Worm (Caenorhabditis elegans) whole organism, L1 larva: ENCODE data around the gene cox-6B.

Experiments
- fkh-10 ChIP-seq: sonication (generic microtip); optimal IDR thresholded peaks from 2 replicates; lab custom pipeline; 2017; ENCODE audit warnings: missing biosample characterization, missing genetic modification reagents, missing genetic modification characterization
- grh-1 ChIP-seq: fragments of 200-800 bp; sonication (Bioruptor generic); IDR thresholded peaks from 2 replicates; pipeline ENCODE4 v1.3.6; 2022; ENCODE audit warnings: missing genetic modification reagents, missing genetic modification characterization, missing compliant biosample characterization
- hlh-4 ChIP-seq: sonication (generic microtip); optimal IDR thresholded peaks from 2 replicates; lab custom pipeline; 2016; ENCODE audit warnings: mild to moderate bottlenecking, missing genetic modification characterization, missing compliant biosample characterization
- nhr-11 ChIP-seq: fragments of 150-350 bp; optimal IDR thresholded peaks from 2 replicates; lab custom pipeline; 2014; ENCODE audit warnings: missing biosample characterization, missing genetic modification characterization
- nhr-20 ChIP-seq: sonication (generic microtip); optimal IDR thresholded peaks from 2 replicates; lab custom pipeline; 2016; ENCODE audit warnings: mild to moderate bottlenecking, missing genetic modification characterization, missing compliant biosample characterization
- unc-86 ChIP-seq: sonication (generic microtip); optimal IDR thresholded peaks from 2 replicates; lab custom pipeline; 2016; ENCODE audit warnings: missing genetic modification characterization, missing compliant biosample characterization

ce11 chrIII:2681559-2681958 lies 17.9 kb upstream of the cox-6B start:
- TF ChIP-seq nhr-11 (tag; lab: Kevin White, UChicago) (no peak), grh-1 (GFP tag; lab: Robert Waterston, UW) (no peak), nhr-20 (no peak), hlh-4 (tag; lab: Kevin White, UChicago) (no peak), unc-86 (tag; lab: Kevin White, UChicago) (no peak), fkh-10 (GFP tag; lab: Kevin White, UChicago) (no peak)
